Worm (Caenorhabditis elegans) whole organism, L4 larva: ENCODE results near the gene T05A8.6.

Experiments
- D1046.2 ChIP-seq: fragments of 200-800 bp; sonication (Bioruptor generic); IDR thresholded peaks from 2 replicates; pipeline ENCODE4 v1.3.6; 2022; ENCODE audit warnings: missing genetic modification characterization, missing compliant biosample characterization
- Y105C5A.15 ChIP-seq: fragments of 200-800 bp; sonication (Bioruptor generic); IDR thresholded peaks from 2 replicates; pipeline ENCODE4 v1.3.6; 2022; ENCODE audit warnings: missing genetic modification characterization, missing compliant biosample characterization
- ZK337.2 ChIP-seq: fragments of 200-800 bp; sonication (Bioruptor generic); IDR thresholded peaks from 2 replicates; pipeline ENCODE4 v1.3.6; 2022; ENCODE audit warnings: missing genetic modification reagents, missing genetic modification characterization, missing compliant biosample characterization
- ZK546.5 ChIP-seq, 2 experiments: sonication (generic microtip); optimal IDR thresholded peaks; 2 replicates each; lab custom pipeline; 2017; ENCODE audit warnings: missing biosample characterization in 2 of 2, missing genetic modification characterization in 2 of 2
- aha-1 ChIP-seq: fragments of 150-350 bp; peaks from one replicate; lab custom pipeline; 2014; ENCODE audit warnings: missing biosample characterization, missing genetic modification characterization
- ceh-32 ChIP-seq: sonication (generic microtip); optimal IDR thresholded peaks from 2 replicates; lab custom pipeline; 2016; ENCODE audit warnings: mild to moderate bottlenecking, missing genetic modification characterization, missing compliant biosample characterization; ENCODE audit not compliant: poor library complexity
- ceh-62 ChIP-seq: sonication (generic microtip); optimal IDR thresholded peaks from 2 replicates; lab custom pipeline; 2017; ENCODE audit warnings: missing biosample characterization, missing genetic modification characterization
- ceh-82 ChIP-seq: sonication (generic microtip); optimal IDR thresholded peaks from 2 replicates; lab custom pipeline; 2017; ENCODE audit warnings: missing biosample characterization, missing genetic modification characterization
- daf-12 ChIP-seq: fragments of 150-350 bp; optimal IDR thresholded peaks from 2 replicates; lab custom pipeline; 2014; ENCODE audit warnings: missing biosample characterization, missing genetic modification reagents, missing genetic modification characterization
- daf-19 ChIP-seq: fragments of 200-800 bp; sonication (Bioruptor generic); conservative IDR thresholded peaks from 2 replicates; pipeline ENCODE4 v1.3.6; 2022; ENCODE audit warnings: missing genetic modification characterization, missing compliant biosample characterization
- daf-8 ChIP-seq: fragments of 200-800 bp; sonication (Bioruptor generic); IDR thresholded peaks from 2 replicates; pipeline ENCODE4 v1.3.6; 2022; ENCODE audit warnings: missing genetic modification characterization, missing compliant biosample characterization
- dmd-8 ChIP-seq: fragments of 200-800 bp; sonication (Bioruptor generic); IDR thresholded peaks from 2 replicates; pipeline ENCODE4 v1.3.6; 2022; ENCODE audit warnings: missing genetic modification characterization, missing compliant biosample characterization
- dmd-9 ChIP-seq: fragments of 200-800 bp; sonication (Bioruptor generic); IDR thresholded peaks from 2 replicates; pipeline ENCODE4 v1.3.6; 2022; ENCODE audit warnings: missing genetic modification reagents, missing genetic modification characterization, missing compliant biosample characterization
- dpl-1 ChIP-seq: fragments of 150-350 bp; optimal IDR thresholded peaks from 2 replicates; lab custom pipeline; 2014; ENCODE audit warnings: missing biosample characterization, missing genetic modification reagents, missing genetic modification characterization
- dve-1 ChIP-seq: sonication (generic microtip); optimal IDR thresholded peaks from 2 replicates; lab custom pipeline; 2017; ENCODE audit warnings: antibody characterized with exemption, mild to moderate bottlenecking, missing genetic modification characterization, missing compliant biosample characterization; ENCODE audit not compliant: insufficient read depth
- egl-27 ChIP-seq: sonication (generic microtip); optimal IDR thresholded peaks from 3 replicates; lab custom pipeline; 2017; ENCODE audit warnings: missing biosample characterization, missing genetic modification reagents, missing genetic modification characterization
- fos-1 ChIP-seq: fragments of 150-350 bp; optimal IDR thresholded peaks from 2 replicates; lab custom pipeline; 2014; ENCODE audit warnings: missing biosample characterization, missing genetic modification characterization
- hlh-30 ChIP-seq: sonication (generic microtip); optimal IDR thresholded peaks from 2 replicates; lab custom pipeline; 2017; ENCODE audit warnings: antibody characterized with exemption, mild to moderate bottlenecking, missing genetic modification characterization, missing compliant biosample characterization; ENCODE audit not compliant: insufficient read depth
- hmg-1.1 ChIP-seq: fragments of 200-800 bp; sonication (Bioruptor generic); IDR thresholded peaks from 2 replicates; pipeline ENCODE4 v1.3.6; 2022; ENCODE audit warnings: missing genetic modification reagents, missing genetic modification characterization, missing compliant biosample characterization
- lin-29 ChIP-seq: fragments of 200-800 bp; sonication (Bioruptor generic); IDR thresholded peaks from 2 replicates; pipeline ENCODE4 v1.3.6; 2022; ENCODE audit warnings: missing genetic modification reagents, missing genetic modification characterization, missing compliant biosample characterization
- lin-39 ChIP-seq: fragments of 150-350 bp; optimal IDR thresholded peaks from 2 replicates; lab custom pipeline; 2014; ENCODE audit warnings: missing biosample characterization, missing genetic modification reagents, missing genetic modification characterization
- lsy-2 ChIP-seq, 2 experiments: fragments of 150-350 bp in 1 of 2; sonication (generic microtip) in 1 of 2; optimal IDR thresholded peaks; 2 replicates each; lab custom pipeline; 2014 to 2017; ENCODE audit warnings: missing biosample characterization in 2 of 2, missing genetic modification characterization in 2 of 2
- mdl-1 ChIP-seq, 2 experiments: fragments of 150-350 bp in 1 of 2; sonication (generic microtip) in 1 of 2; optimal IDR thresholded peaks; 2 replicates each; lab custom pipeline; 2014 to 2017; ENCODE audit warnings: missing biosample characterization in 2 of 2, missing genetic modification characterization in 2 of 2
- mdt-29 ChIP-seq: fragments of 200-800 bp; sonication (Bioruptor generic); IDR thresholded peaks from 2 replicates; pipeline ENCODE4 v1.3.6; 2022; ENCODE audit warnings: missing genetic modification reagents, missing genetic modification characterization, missing compliant biosample characterization
- mxl-2 ChIP-seq: fragments of 200-800 bp; sonication (Bioruptor generic); conservative IDR thresholded peaks from 2 replicates; pipeline ENCODE4 v1.3.6; 2022; ENCODE audit warnings: missing genetic modification reagents, missing genetic modification characterization, missing compliant biosample characterization
- nhr-102 ChIP-seq: sonication (generic microtip); optimal IDR thresholded peaks from 2 replicates; lab custom pipeline; 2016; ENCODE audit warnings: mild to moderate bottlenecking, missing genetic modification characterization, moderate library complexity, missing compliant biosample characterization
- nhr-11 ChIP-seq: fragments of 150-350 bp; optimal IDR thresholded peaks from 2 replicates; lab custom pipeline; 2014; ENCODE audit warnings: missing biosample characterization, missing genetic modification characterization
- nhr-111 ChIP-seq: fragments of 200-800 bp; sonication (Bioruptor generic); optimal IDR thresholded peaks from 2 replicates; lab custom pipeline; 2018; ENCODE audit warnings: mild to moderate bottlenecking, missing genetic modification characterization, missing compliant biosample characterization
- nhr-237 ChIP-seq: sonication (generic microtip); optimal IDR thresholded peaks from 2 replicates; lab custom pipeline; 2017; ENCODE audit warnings: missing biosample characterization, missing genetic modification characterization
- set-16 ChIP-seq: fragments of 200-800 bp; sonication (Bioruptor generic); IDR thresholded peaks from 2 replicates; pipeline ENCODE4 v1.3.6; 2022; ENCODE audit warnings: missing genetic modification reagents, missing genetic modification characterization, missing compliant biosample characterization
- skn-1 ChIP-seq: fragments of 150-350 bp; optimal IDR thresholded peaks from 2 replicates; lab custom pipeline; 2014; ENCODE audit warnings: missing biosample characterization, missing genetic modification characterization
- snpc-1.2 ChIP-seq: fragments of 200-800 bp; sonication (Bioruptor generic); IDR thresholded peaks from 2 replicates; pipeline ENCODE4 v1.3.6; 2022; ENCODE audit warnings: missing genetic modification reagents, missing genetic modification characterization, missing compliant biosample characterization
- tra-1 ChIP-seq: fragments of 200-800 bp; sonication (Bioruptor generic); IDR thresholded peaks from 2 replicates; pipeline ENCODE4 v1.3.6; 2022; ENCODE audit warnings: missing genetic modification reagents, missing genetic modification characterization, missing compliant biosample characterization
- unc-62 ChIP-seq, 3 experiments: fragments of 150-350 bp in 1 of 3; sonication (generic microtip); optimal IDR thresholded peaks in 2 of 3; peaks in 1 of 3; 1 replicate in 1 of 3; 2 replicates in 2 of 3; lab custom pipeline; 2014 to 2017; ENCODE audit warnings: missing biosample characterization in 3 of 3, missing genetic modification characterization in 3 of 3, missing genetic modification reagents in 3 of 3, missing genotype in 1 of 3
- vab-7 ChIP-seq: fragments of 200-800 bp; sonication (Bioruptor generic); IDR thresholded peaks from 2 replicates; pipeline ENCODE4 v1.3.6; 2022; ENCODE audit warnings: missing genetic modification reagents, missing genetic modification characterization, missing compliant biosample characterization
- zfp-2 ChIP-seq: sonication (generic microtip); optimal IDR thresholded peaks from 2 replicates; lab custom pipeline; 2016; ENCODE audit warnings: mild to moderate bottlenecking, missing genetic modification characterization, missing compliant biosample characterization
- zfp-3 ChIP-seq: fragments of 200-800 bp; sonication (Bioruptor generic); conservative IDR thresholded peaks from 2 replicates; pipeline ENCODE4 v1.3.6; 2022; ENCODE audit warnings: missing genetic modification reagents, missing genetic modification characterization, missing compliant biosample characterization
- zip-2 ChIP-seq: fragments of 150-350 bp; optimal IDR thresholded peaks from 2 replicates; lab custom pipeline; 2014; ENCODE audit warnings: missing biosample characterization, missing genetic modification characterization

The T05A8.6 gene

ce11 chrII:2781355-2781754 lies 41.8 kb upstream of the T05A8.6 start, which contains the start of gene F08D12.2:
Gene F08D12.2 (plus strand): TSS chrII:2781655.
- TF ChIP-seq snpc-1.2 (GFP tag; lab: Robert Waterston, UW) (no peak), D1046.2 (GFP tag; lab: Robert Waterston, UW) (no peak), mdl-1 (tag; optimal IDR thresholded peaks at IDR 0.05; lab: Kevin White, UChicago) (no peak), daf-12 (tag; lab: Kevin White, UChicago) (no peak), hmg-1.1 (GFP tag; lab: Robert Waterston, UW) (no peak), ceh-82 (tag; lab: Kevin White, UChicago) (no peak), daf-19 (GFP tag; lab: Robert Waterston, UW) (no peak), fos-1 (tag; lab: Kevin White, UChicago) (no peak), dmd-9 (GFP tag; lab: Robert Waterston, UW) (no peak), zip-2 (tag; lab: Kevin White, UChicago) (no peak), ceh-62 (no peak), ZK546.5 (tag; optimal IDR thresholded peaks at IDR 0.05; lab: Kevin White, UChicago) (no peak), lsy-2 (tag; optimal IDR thresholded peaks at IDR 0.05; lab: Kevin White, UChicago) (no peak), dmd-8 (GFP tag; lab: Robert Waterston, UW) (no peak), daf-8 (no peak), mxl-2 (GFP tag; lab: Robert Waterston, UW) (no peak), zfp-3 (GFP tag; lab: Robert Waterston, UW) (no peak), Y105C5A.15 (GFP tag; lab: Robert Waterston, UW) (no peak), dve-1 (tag; lab: Kevin White, UChicago) (no peak)

ce11 chrII:2780804-2781203 lies 41.3 kb upstream of the T05A8.6 start:
- TF ChIP-seq nhr-111 (GFP tag; lab: Kevin White, UChicago) (no peak), unc-62 (GFP tag; optimal IDR thresholded peaks at IDR 0.05 in 1 of 2; lab: Kevin White, UChicago) (peak in 1 of 2 experiments; percentile 56), unc-62 (tag; optimal IDR thresholded peaks at IDR 0.05; lab: Kevin White, UChicago) (no peak), set-16 (peak; percentile 50; the same call in 1 of the 2 replicates)

- TF ChIP-seq lin-29 (GFP tag; lab: Robert Waterston, UW) = no peak
- no peak for TF ChIP-seq dve-1 (tag; lab: Kevin White, UChicago)
- TF ChIP-seq skn-1 (tag; lab: Kevin White, UChicago) = no peak
- no peak for TF ChIP-seq zfp-2 (tag; lab: Kevin White, UChicago)
- no peak for TF ChIP-seq vab-7 (GFP tag; lab: Robert Waterston, UW)
- no peak for TF ChIP-seq zip-2 (tag; lab: Kevin White, UChicago)
- TF ChIP-seq ceh-32 = no peak
- no peak for TF ChIP-seq nhr-237 (tag; lab: Kevin White, UChicago)
- no peak for TF ChIP-seq egl-27 (tag; lab: Kevin White, UChicago)
- no peak for TF ChIP-seq aha-1
- TF ChIP-seq mxl-2 (GFP tag; lab: Robert Waterston, UW) = no peak
- TF ChIP-seq ZK337.2 (GFP tag; lab: Robert Waterston, UW) = no peak
- no peak for TF ChIP-seq lin-39 (tag; lab: Kevin White, UChicago)
- no peak for TF ChIP-seq unc-62 (GFP tag; optimal IDR thresholded peaks at IDR 0.05 in 1 of 2; lab: Kevin White, UChicago)
- no peak for TF ChIP-seq unc-62 (tag; optimal IDR thresholded peaks at IDR 0.05; lab: Kevin White, UChicago)
- no peak for TF ChIP-seq nhr-11 (tag; lab: Kevin White, UChicago)
- TF ChIP-seq nhr-102 (tag; lab: Kevin White, UChicago) = no peak
- TF ChIP-seq dpl-1 = no peak
Observed at ce11 chrII:2779253-2779652, 39.7 kb upstream of the T05A8.6 start, which contains the start of gene F08D12.3. Gene F08D12.3 (plus strand): TSS chrII:2779553.

- TF ChIP-seq tra-1 (no peak), daf-12 (tag; lab: Kevin White, UChicago) (no peak), mdt-29 (GFP tag; lab: Robert Waterston, UW) (no peak), hlh-30 (no peak), ZK546.5 (tag; optimal IDR thresholded peaks at IDR 0.05; lab: Kevin White, UChicago) (no peak), nhr-102 (tag; lab: Kevin White, UChicago) (no peak)
Observed at ce11 chrII:2777846-2778245, 38.3 kb upstream of the T05A8.6 start, which contains the start of gene F08D12.4. Gene F08D12.4 (plus strand): TSS chrII:2778146.
